ENCODE assay signal across 1 fruit fly cellular context in genomic region chr3L:18148418-18148973, dm6.
TF ChIP-seq lines count a peak whose summit lies in the region.

CG7330 (plus strand) TSS chr3L:18148923.

TF ChIP-seq in whole organism, embryonic, 481 proteins besides CTCF, POLR2A, EP300 and RAD21 (continued from another document and continues in another):
- TF ChIP-seq C15 (GFP tag; IDR thresholded peaks at IDR 0.05; lab: Robert Waterston, UW) = peak; percentile 71; the same call in 2 of the 3 replicates
- peak; percentile 38 for TF ChIP-seq Camta (GFP tag; optimal IDR thresholded peaks at IDR 0.05; lab: Kevin White, UChicago)
- peak; percentile 68 for TF ChIP-seq psq (GFP tag; optimal IDR thresholded peaks at IDR 0.05; lab: Kevin White, UChicago)
- TF ChIP-seq MTF-1 (GFP tag; optimal IDR thresholded peaks at IDR 0.05; lab: Kevin White, UChicago; ENCODE audit: borderline replicate concordance) = peak; percentile 54
- TF ChIP-seq cwo (GFP tag; optimal IDR thresholded peaks at IDR 0.05; lab: Kevin White, UChicago) = peak; percentile 92
- peak; percentile 66 for TF ChIP-seq nom (GFP tag; optimal IDR thresholded peaks at IDR 0.05; lab: Kevin White, UChicago)
- no peak for TF ChIP-seq CG15073 (GFP tag; optimal IDR thresholded peaks at IDR 0.05; lab: Kevin White, UChicago)
- peak; percentile 81 for TF ChIP-seq CrebB (tag; optimal IDR thresholded peaks at IDR 0.05; lab: Kevin White, UChicago)
- no peak for TF ChIP-seq zf30C (GFP tag; optimal IDR thresholded peaks at IDR 0.05; lab: Kevin White, UChicago)
- no peak for TF ChIP-seq HmgD (GFP tag; optimal IDR thresholded peaks at IDR 0.05; lab: Kevin White, UChicago)
- peak; percentile 92 for TF ChIP-seq CG12391 (tag; optimal IDR thresholded peaks at IDR 0.05; lab: Kevin White, UChicago)
- no peak for TF ChIP-seq hb (GFP tag; IDR thresholded peaks at IDR 0.05; lab: Robert Waterston, UW; ENCODE audit: partially characterized antibody)
- no peak for TF ChIP-seq cad (GFP tag; optimal IDR thresholded peaks at IDR 0.05; lab: Kevin White, UChicago)
- TF ChIP-seq Doc3 (GFP tag; IDR thresholded peaks at IDR 0.05; lab: Robert Waterston, UW; ENCODE audit: partially characterized antibody) = no peak
- TF ChIP-seq dmrt99B (tag; optimal IDR thresholded peaks at IDR 0.05; lab: Kevin White, UChicago) = peak; percentile 99
- TF ChIP-seq CG10321 (GFP tag; IDR thresholded peaks at IDR 0.05; lab: Robert Waterston, UW) = 0 out of 2 replicates have a peak, but pooled peaks have one; percentile 12
- peak; percentile 88 for TF ChIP-seq cato (GFP tag; optimal IDR thresholded peaks at IDR 0.05; lab: Kevin White, UChicago; ENCODE audit: borderline replicate concordance)
- TF ChIP-seq CG17802 (tag; optimal IDR thresholded peaks at IDR 0.05; lab: Kevin White, UChicago) = peak; percentile 19
- peak; percentile 77 for TF ChIP-seq onecut (GFP tag; IDR thresholded peaks at IDR 0.05; lab: Robert Waterston, UW)
- TF ChIP-seq ttk (GFP tag; IDR thresholded peaks at IDR 0.05; lab: Robert Waterston, UW) = peak; percentile 91
- peak; percentile 61 for TF ChIP-seq CG14710 (tag; optimal IDR thresholded peaks at IDR 0.05; lab: Kevin White, UChicago)
- TF ChIP-seq CG11247 (GFP tag; IDR thresholded peaks at IDR 0.05; lab: Robert Waterston, UW) = peak; percentile 77
- no peak for TF ChIP-seq eyg (GFP tag; optimal IDR thresholded peaks at IDR 0.05; lab: Kevin White, UChicago)
- peak; percentile 76 for TF ChIP-seq D19B (GFP tag; optimal IDR thresholded peaks at IDR 0.05; lab: Kevin White, UChicago)
- TF ChIP-seq ash1 (GFP tag; optimal IDR thresholded peaks at IDR 0.05; lab: Kevin White, UChicago) = no peak
- TF ChIP-seq CG14860 (GFP tag; IDR thresholded peaks at IDR 0.05; lab: Robert Waterston, UW; ENCODE audit: partially characterized antibody) = no peak
- TF ChIP-seq dysf (GFP tag; IDR thresholded peaks at IDR 0.05; lab: Robert Waterston, UW) = peak; percentile 94
- peak; percentile 54 for TF ChIP-seq Ravus (GFP tag; IDR thresholded peaks at IDR 0.05; lab: Robert Waterston, UW)
- TF ChIP-seq zen2 (GFP tag; IDR thresholded peaks at IDR 0.05; lab: Robert Waterston, UW; ENCODE audit: partially characterized antibody) = no peak
- TF ChIP-seq CG6683 (GFP tag; optimal IDR thresholded peaks at IDR 0.05; lab: Kevin White, UChicago) = peak; percentile 86
- TF ChIP-seq CG3838 (GFP tag; optimal IDR thresholded peaks at IDR 0.05; lab: Kevin White, UChicago) = no peak
- TF ChIP-seq Dp (GFP tag; optimal IDR thresholded peaks at IDR 0.05; lab: Kevin White, UChicago) = no peak
- peak; percentile 76; the same call in 2 of the 3 replicates for TF ChIP-seq CG2889 (GFP tag; IDR thresholded peaks at IDR 0.05; lab: Robert Waterston, UW)
- TF ChIP-seq CG4854 (GFP tag; optimal IDR thresholded peaks at IDR 0.05; lab: Kevin White, UChicago) = peak; percentile 63
- peak; percentile 81 for TF ChIP-seq CG10462 (GFP tag; optimal IDR thresholded peaks at IDR 0.05; lab: Kevin White, UChicago)
- TF ChIP-seq shn (GFP tag; optimal IDR thresholded peaks at IDR 0.05; lab: Kevin White, UChicago) = peak; percentile 24
- TF ChIP-seq ranshi (GFP tag; IDR thresholded peaks at IDR 0.05; lab: Robert Waterston, UW) = peak; percentile 81
- peak; percentile 75 for TF ChIP-seq CG6272 (GFP tag; IDR thresholded peaks at IDR 0.05; lab: Robert Waterston, UW)
- TF ChIP-seq CG3726 (GFP tag; IDR thresholded peaks at IDR 0.05; lab: Robert Waterston, UW) = peak; percentile 71; the same call in 2 of the 3 replicates
- peak; percentile 68; the same call in 1 of the 2 replicates for TF ChIP-seq peb (GFP tag; IDR thresholded peaks at IDR 0.05; lab: Robert Waterston, UW)
- TF ChIP-seq ato (GFP tag; IDR thresholded peaks at IDR 0.05; lab: Robert Waterston, UW; ENCODE audit: partially characterized antibody) = no peak
- peak; percentile 32 for TF ChIP-seq CG18476 (GFP tag; optimal IDR thresholded peaks at IDR 0.05; lab: Kevin White, UChicago)
- no peak for TF ChIP-seq pzg (GFP tag; optimal IDR thresholded peaks at IDR 0.05; lab: Kevin White, UChicago)
- TF ChIP-seq tgo (GFP tag; IDR thresholded peaks at IDR 0.05; lab: Robert Waterston, UW) = peak; percentile 92
- TF ChIP-seq sqz (GFP tag; optimal IDR thresholded peaks at IDR 0.05; lab: Kevin White, UChicago) = peak; percentile 89
- TF ChIP-seq sc (optimal IDR thresholded peaks at IDR 0.05; lab: Kevin White, UChicago) = no peak
- TF ChIP-seq sc (GFP tag; optimal IDR thresholded peaks at IDR 0.05; lab: Kevin White, UChicago) = peak; percentile 79
- TF ChIP-seq CG12299 (tag; optimal IDR thresholded peaks at IDR 0.05; lab: Kevin White, UChicago) = peak; percentile 87
- TF ChIP-seq ac (GFP tag; optimal IDR thresholded peaks at IDR 0.05; lab: Kevin White, UChicago) = peak; percentile 14
- TF ChIP-seq Oli (tag; optimal IDR thresholded peaks at IDR 0.05; lab: Kevin White, UChicago) = peak; percentile 97
- no peak for TF ChIP-seq CG2129 (GFP tag; IDR thresholded peaks at IDR 0.05; lab: Robert Waterston, UW; ENCODE audit: partially characterized antibody)
- peak; percentile 90 for TF ChIP-seq CG32767 (GFP tag; IDR thresholded peaks at IDR 0.05; lab: Robert Waterston, UW)
- TF ChIP-seq CG10274 (GFP tag; optimal IDR thresholded peaks at IDR 0.05; lab: Kevin White, UChicago) = peak; percentile 61
- TF ChIP-seq CG1602 (GFP tag; optimal IDR thresholded peaks at IDR 0.05; lab: Kevin White, UChicago) = peak; percentile 81
- TF ChIP-seq CG13296 (GFP tag; optimal IDR thresholded peaks at IDR 0.05; lab: Kevin White, UChicago) = peak; percentile 96
- TF ChIP-seq CG4282 (GFP tag; optimal IDR thresholded peaks at IDR 0.05; lab: Kevin White, UChicago) = no peak
- peak; percentile 86 for TF ChIP-seq CG12219 (GFP tag; optimal IDR thresholded peaks at IDR 0.05; lab: Kevin White, UChicago)
- TF ChIP-seq Ets65A (GFP tag; lab: Kevin White, UChicago) = peak; percentile 89
- no peak for TF ChIP-seq vnd (GFP tag; IDR thresholded peaks at IDR 0.05; lab: Robert Waterston, UW; ENCODE audit: partially characterized antibody)
- no peak; the same call in 1 of the 2 replicates for TF ChIP-seq GATAe (GFP tag; conservative IDR thresholded peaks at IDR 0.05; lab: Robert Waterston, UW)
- peak; percentile 84 for TF ChIP-seq Aef1 (GFP tag; IDR thresholded peaks at IDR 0.05; lab: Robert Waterston, UW)
- TF ChIP-seq CG33557 (GFP tag; optimal IDR thresholded peaks at IDR 0.05; lab: Kevin White, UChicago) = no peak
- peak; percentile 72 for TF ChIP-seq CG17328 (GFP tag; IDR thresholded peaks at IDR 0.05; lab: Robert Waterston, UW)
- peak; percentile 92 for TF ChIP-seq CG6689 (GFP tag; IDR thresholded peaks at IDR 0.05; lab: Robert Waterston, UW)
- peak; percentile 97 for TF ChIP-seq CG7556 (GFP tag; optimal IDR thresholded peaks at IDR 0.05; lab: Kevin White, UChicago)
- TF ChIP-seq CG7963 (GFP tag; IDR thresholded peaks at IDR 0.05; lab: Robert Waterston, UW; ENCODE audit: partially characterized antibody) = no peak
- TF ChIP-seq wdn (GFP tag; IDR thresholded peaks at IDR 0.05; lab: Robert Waterston, UW) = peak; percentile 74
- peak; percentile 84 for TF ChIP-seq Blimp-1 (GFP tag; optimal IDR thresholded peaks at IDR 0.05; lab: Kevin White, UChicago)
- TF ChIP-seq Xrp1 (GFP tag; IDR thresholded peaks at IDR 0.05; lab: Robert Waterston, UW) = peak; percentile 74
- TF ChIP-seq Vsx1 (GFP tag; optimal IDR thresholded peaks at IDR 0.05; lab: Kevin White, UChicago) = peak; percentile 72
- TF ChIP-seq croc (GFP tag; conservative IDR thresholded peaks at IDR 0.05; lab: Robert Waterston, UW) = peak; percentile 81
- peak; percentile 71 for TF ChIP-seq exex (tag; optimal IDR thresholded peaks at IDR 0.05; lab: Kevin White, UChicago)
- peak; percentile 35; the same call in 1 of the 3 replicates for TF ChIP-seq gce (GFP tag; IDR thresholded peaks at IDR 0.05; lab: Robert Waterston, UW)
- TF ChIP-seq CG8089 (GFP tag; optimal IDR thresholded peaks at IDR 0.05; lab: Kevin White, UChicago) = no peak
- peak; percentile 60 for TF ChIP-seq CG8359 (GFP tag; optimal IDR thresholded peaks at IDR 0.05; lab: Kevin White, UChicago; ENCODE audit: borderline replicate concordance)
- TF ChIP-seq Eip74EF (GFP tag; optimal IDR thresholded peaks at IDR 0.05; lab: Kevin White, UChicago) = peak in 1 of 2 experiments; percentile 95
- peak; percentile 85 for TF ChIP-seq row (GFP tag; IDR thresholded peaks at IDR 0.05; lab: Robert Waterston, UW)
- no peak for TF ChIP-seq Neu2 (GFP tag; optimal IDR thresholded peaks at IDR 0.05; lab: Kevin White, UChicago; ENCODE audit: borderline replicate concordance)
- peak; percentile 58; the same call in 1 of the 2 replicates for TF ChIP-seq dimm (GFP tag; IDR thresholded peaks at IDR 0.05; lab: Robert Waterston, UW)
- TF ChIP-seq CG2120 (GFP tag; optimal IDR thresholded peaks at IDR 0.05; lab: Kevin White, UChicago) = peak; percentile 82
- TF ChIP-seq CG1529 (GFP tag; optimal IDR thresholded peaks at IDR 0.05; lab: Kevin White, UChicago) = peak; percentile 89
- TF ChIP-seq pfk (GFP tag; optimal IDR thresholded peaks at IDR 0.05; lab: Kevin White, UChicago) = no peak
- no peak for TF ChIP-seq otp (GFP tag; IDR thresholded peaks at IDR 0.05; lab: Robert Waterston, UW)
- TF ChIP-seq al (GFP tag; IDR thresholded peaks at IDR 0.05; lab: Robert Waterston, UW) = peak; percentile 83
- TF ChIP-seq CG10209 (GFP tag; optimal IDR thresholded peaks at IDR 0.05; lab: Kevin White, UChicago) = peak; percentile 95
- peak; percentile 94 for TF ChIP-seq CG11695 (GFP tag; IDR thresholded peaks at IDR 0.05; lab: Robert Waterston, UW)
- TF ChIP-seq knrl (GFP tag; IDR thresholded peaks at IDR 0.05; lab: Robert Waterston, UW; ENCODE audit: partially characterized antibody) = no peak
- TF ChIP-seq CG31365 (tag; optimal IDR thresholded peaks at IDR 0.05; lab: Kevin White, UChicago) = peak; percentile 41
- peak; percentile 78 for TF ChIP-seq H2.0 (GFP tag; IDR thresholded peaks at IDR 0.05; lab: Robert Waterston, UW)
- TF ChIP-seq da (GFP tag; optimal IDR thresholded peaks at IDR 0.05; lab: Kevin White, UChicago) = no peak
- peak; percentile 65 to 92 for TF ChIP-seq dpn (GFP tag; optimal IDR thresholded peaks at IDR 0.05; lab: Kevin White, UChicago)
- TF ChIP-seq bab2 (GFP tag; optimal IDR thresholded peaks at IDR 0.05; lab: Kevin White, UChicago) = peak; percentile 18
- peak; percentile 89 for TF ChIP-seq Atf6 (GFP tag; IDR thresholded peaks at IDR 0.05; lab: Robert Waterston, UW)
- peak; percentile 29 for TF ChIP-seq chn (GFP tag; optimal IDR thresholded peaks at IDR 0.05; lab: Kevin White, UChicago)
- TF ChIP-seq CG16779 (GFP tag; IDR thresholded peaks at IDR 0.05; lab: Robert Waterston, UW) = no peak
- TF ChIP-seq CG12155 (GFP tag; optimal IDR thresholded peaks at IDR 0.05; lab: Kevin White, UChicago) = peak; percentile 86
- no peak for TF ChIP-seq Spps (tag; optimal IDR thresholded peaks at IDR 0.05; lab: Kevin White, UChicago)
- peak; percentile 89 for TF ChIP-seq scrt (GFP tag; optimal IDR thresholded peaks at IDR 0.05; lab: Kevin White, UChicago)
- TF ChIP-seq CG7357 (GFP tag; IDR thresholded peaks at IDR 0.05; lab: Robert Waterston, UW) = peak; percentile 81
- TF ChIP-seq CG10959 (GFP tag; IDR thresholded peaks at IDR 0.05; lab: Robert Waterston, UW) = no peak
- TF ChIP-seq sima (GFP tag; optimal IDR thresholded peaks at IDR 0.05; lab: Kevin White, UChicago) = no peak
- peak; percentile 72 for TF ChIP-seq ap (GFP tag; IDR thresholded peaks at IDR 0.05; lab: Robert Waterston, UW)
- TF ChIP-seq danr (GFP tag; IDR thresholded peaks at IDR 0.05; lab: Robert Waterston, UW) = peak; percentile 87
- peak; percentile 52; the same call in 1 of the 2 replicates for TF ChIP-seq Nf-YA (GFP tag; IDR thresholded peaks at IDR 0.05; lab: Robert Waterston, UW)
- peak; percentile 36 for TF ChIP-seq CG1647 (GFP tag; optimal IDR thresholded peaks at IDR 0.05; lab: Kevin White, UChicago)
- TF ChIP-seq CG8281 (tag; optimal IDR thresholded peaks at IDR 0.05; lab: Kevin White, UChicago) = peak; percentile 83
- 0 out of 2 replicates have a peak, but pooled peaks have one; percentile 24 for TF ChIP-seq CG11085 (GFP tag; IDR thresholded peaks at IDR 0.05; lab: Robert Waterston, UW)
- peak; percentile 63 for TF ChIP-seq trem (tag; optimal IDR thresholded peaks at IDR 0.05; lab: Kevin White, UChicago)
- no peak for TF ChIP-seq ftz-f1 (GFP tag; optimal IDR thresholded peaks at IDR 0.05; lab: Kevin White, UChicago)
- TF ChIP-seq az2 (GFP tag; optimal IDR thresholded peaks at IDR 0.05; lab: Kevin White, UChicago) = peak; percentile 90
- no peak; the same call in 1 of the 2 replicates for TF ChIP-seq dati (GFP tag; IDR thresholded peaks at IDR 0.05; lab: Robert Waterston, UW)
- peak; percentile 91 for TF ChIP-seq Xbp1 (GFP tag; optimal IDR thresholded peaks at IDR 0.05; lab: Kevin White, UChicago)
- TF ChIP-seq mld (GFP tag; IDR thresholded peaks at IDR 0.05; lab: Robert Waterston, UW; ENCODE audit: partially characterized antibody) = no peak
- TF ChIP-seq MESR4 (GFP tag; optimal IDR thresholded peaks at IDR 0.05; lab: Kevin White, UChicago) = no peak
- peak; percentile 46 for TF ChIP-seq Dad (GFP tag; optimal IDR thresholded peaks at IDR 0.05; lab: Kevin White, UChicago)
- peak; percentile 85 for TF ChIP-seq Usf (GFP tag; optimal IDR thresholded peaks at IDR 0.05; lab: Kevin White, UChicago)
- TF ChIP-seq ind (GFP tag; optimal IDR thresholded peaks at IDR 0.05; lab: Kevin White, UChicago) = peak; percentile 94
- peak; percentile 94 for TF ChIP-seq CG3281 (GFP tag; optimal IDR thresholded peaks at IDR 0.05; lab: Kevin White, UChicago)
- TF ChIP-seq salm (tag; optimal IDR thresholded peaks at IDR 0.05; lab: Kevin White, UChicago) = peak; percentile 93
- peak; percentile 51 for TF ChIP-seq B-H2 (GFP tag; optimal IDR thresholded peaks at IDR 0.05; lab: Kevin White, UChicago)
- peak; percentile 87 for TF ChIP-seq CG14050 (GFP tag; IDR thresholded peaks at IDR 0.05; lab: Robert Waterston, UW)
- TF ChIP-seq emc (GFP tag; optimal IDR thresholded peaks at IDR 0.05; lab: Kevin White, UChicago) = no peak
- peak; percentile 85 for TF ChIP-seq CG4820 (GFP tag; optimal IDR thresholded peaks at IDR 0.05; lab: Kevin White, UChicago)
- TF ChIP-seq Max (GFP tag; optimal IDR thresholded peaks at IDR 0.05; lab: Kevin White, UChicago) = peak; percentile 77
- TF ChIP-seq Side (GFP tag; optimal IDR thresholded peaks at IDR 0.05; lab: Kevin White, UChicago) = peak; percentile 25
- TF ChIP-seq hbn (GFP tag; IDR thresholded peaks at IDR 0.05; lab: Robert Waterston, UW; ENCODE audit: partially characterized antibody) = no peak
- no peak for TF ChIP-seq CG12236 (GFP tag; optimal IDR thresholded peaks at IDR 0.05; lab: Kevin White, UChicago)
- TF ChIP-seq H15 (GFP tag; IDR thresholded peaks at IDR 0.05; lab: Robert Waterston, UW) = peak; percentile 80; the same call in 2 of the 3 replicates
- peak; percentile 86 for TF ChIP-seq Nf-YC (tag; optimal IDR thresholded peaks at IDR 0.05; lab: Kevin White, UChicago)
